Worm (Caenorhabditis elegans) whole organism, L2 larva: ENCODE measurements around the gene fbxa-3.

ENCODE experiments used
- R02D3.7 ChIP-seq: fragments of 150-350 bp; optimal IDR thresholded peaks from 2 replicates; lab custom pipeline; 2014; ENCODE audit warnings: missing biosample characterization, missing genetic modification characterization
- blmp-1 ChIP-seq: sonication (generic microtip); optimal IDR thresholded peaks from 2 replicates; lab custom pipeline; 2017; ENCODE audit warnings: missing genetic modification characterization, mild to moderate bottlenecking, missing compliant biosample characterization, antibody characterized with exemption, moderate library complexity; ENCODE audit not compliant: insufficient read depth
- elt-1 ChIP-seq: fragments of 150-350 bp; optimal IDR thresholded peaks from 2 replicates; lab custom pipeline; 2014; ENCODE audit warnings: missing biosample characterization, missing genetic modification characterization
- lin-13 ChIP-seq: fragments of 150-350 bp; optimal IDR thresholded peaks from 2 replicates; lab custom pipeline; 2014; ENCODE audit warnings: missing biosample characterization, missing genetic modification reagents, missing genetic modification characterization
- mbf-1 ChIP-seq: sonication (generic microtip); optimal IDR thresholded peaks from 2 replicates; lab custom pipeline; 2017; ENCODE audit warnings: missing biosample characterization, missing genetic modification characterization
- mdl-1 ChIP-seq, 2 experiments: fragments of 150-350 bp in 1 of 2; sonication (generic microtip) in 1 of 2; optimal IDR thresholded peaks; 2 replicates each; lab custom pipeline; 2017; ENCODE audit warnings: missing biosample characterization in 2 of 2, missing genetic modification characterization in 2 of 2
- nhr-25 ChIP-seq: fragments of 150-350 bp; sonication (generic microtip); optimal IDR thresholded peaks from 3 replicates; lab custom pipeline; 2014; ENCODE audit warnings: missing biosample characterization, missing genetic modification characterization
- snpc-4 ChIP-seq: fragments of 150-350 bp; optimal IDR thresholded peaks from 2 replicates; lab custom pipeline; 2014; ENCODE audit warnings: missing biosample characterization, missing genetic modification characterization
- zag-1 ChIP-seq: fragments of 150-350 bp; optimal IDR thresholded peaks from 2 replicates; lab custom pipeline; 2014; ENCODE audit warnings: missing biosample characterization, missing genetic modification characterization

DNA sequence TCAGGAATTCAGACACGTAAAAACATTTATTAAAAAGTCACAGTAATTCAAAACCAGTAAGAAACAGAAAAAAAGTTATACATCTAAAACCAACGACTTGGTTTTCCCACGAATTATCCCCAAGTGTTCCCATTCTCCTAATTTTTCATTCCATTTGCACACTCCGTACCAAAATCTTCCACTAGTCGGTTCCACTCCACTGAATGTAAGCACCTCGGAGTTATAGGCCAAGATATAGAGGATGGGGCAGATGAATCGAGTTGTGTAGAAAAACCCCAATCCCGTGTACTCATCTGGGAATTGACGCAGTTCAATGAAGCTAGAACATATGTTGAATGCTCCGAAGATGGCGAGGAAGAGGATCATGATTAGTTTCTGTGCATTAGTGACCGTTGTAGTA, 33.5 kb downstream of the fbxa-3 start:
- no peak for TF ChIP-seq snpc-4 (tag; lab: Kevin White, UChicago)
- TF ChIP-seq elt-1 (tag; lab: Kevin White, UChicago) = no peak
- TF ChIP-seq nhr-25 = no peak
- no peak for TF ChIP-seq lin-13
- TF ChIP-seq zag-1 = no peak
- no peak for TF ChIP-seq R02D3.7 (tag; lab: Kevin White, UChicago)
- no peak for TF ChIP-seq mdl-1 (tag; optimal IDR thresholded peaks at IDR 0.05; lab: Kevin White, UChicago)
- no peak for TF ChIP-seq blmp-1 (tag; lab: Kevin White, UChicago)
- no peak for TF ChIP-seq mbf-1
